Fruit fly (Drosophila melanogaster) whole organism, wandering third instar larva: ENCODE results near the gene RtcB.

Source experiments
- Abd-B ChIP-seq: fragments of >200 bp; optimal IDR thresholded peaks from 2 replicates; lab custom pipeline; 2017; ENCODE audit warnings: missing biosample characterization, missing genetic modification characterization
- CG32264 ChIP-seq: fragments of 200-800 bp; sonication (Bioruptor generic); optimal IDR thresholded peaks from 2 replicates; lab custom pipeline; 2016; ENCODE audit warnings: missing biosample characterization, missing genetic modification characterization
- Dfd ChIP-seq: fragments of >200 bp; optimal IDR thresholded peaks from 2 replicates; lab custom pipeline; 2017; ENCODE audit warnings: missing biosample characterization, missing genetic modification characterization
- Dif ChIP-seq: fragments of 200-275, 200-300 bp; sonication (Bioruptor generic); optimal IDR thresholded peaks from 2 replicates; lab custom pipeline; 2018; ENCODE audit warnings: missing biosample characterization, missing genetic modification characterization; ENCODE audit not compliant: partially characterized antibody
- GATAd ChIP-seq: sonication (Bioruptor generic); optimal IDR thresholded peaks from 2 replicates; lab custom pipeline; 2016; ENCODE audit warnings: missing biosample characterization, missing genetic modification characterization
- HLH106 ChIP-seq: fragments of 200-800 bp; optimal IDR thresholded peaks from 3 replicates; lab custom pipeline; 2019; ENCODE audit warnings: missing biosample characterization, mild to moderate bottlenecking, missing genetic modification characterization, moderate library complexity
- Hnf4 ChIP-seq: fragments of 200-800 bp; sonication (Bioruptor generic); optimal IDR thresholded peaks from 2 replicates; lab custom pipeline; 2016; ENCODE audit warnings: missing biosample characterization, mild to moderate bottlenecking, missing genetic modification characterization
- Hr78 ChIP-seq: fragments of >200 bp; optimal IDR thresholded peaks from 2 replicates; lab custom pipeline; 2017; ENCODE audit warnings: missing biosample characterization, missing genetic modification characterization
- Hr83 ChIP-seq: fragments of 200-300 bp; sonication (Bioruptor generic); optimal IDR thresholded peaks from 2 replicates; lab custom pipeline; 2016; ENCODE audit warnings: missing biosample characterization, mild to moderate bottlenecking, missing genetic modification characterization, moderate library complexity; ENCODE audit not compliant: poor library complexity, severe bottlenecking
- Jra ChIP-seq: sonication (Bioruptor generic); optimal IDR thresholded peaks from 2 replicates; lab custom pipeline; 2016; ENCODE audit warnings: missing biosample characterization, missing genetic modification characterization
- Mio ChIP-seq: sonication (Bioruptor generic); optimal IDR thresholded peaks from 2 replicates; lab custom pipeline; 2016; ENCODE audit warnings: missing biosample characterization, missing genetic modification characterization
- Myc ChIP-seq: fragments of >200 bp; optimal IDR thresholded peaks from 2 replicates; lab custom pipeline; 2017
- N ChIP-seq: fragments of >200 bp; optimal IDR thresholded peaks from 2 replicates; lab custom pipeline; 2018; ENCODE audit warnings: missing biosample characterization, missing external identifiers, missing genetic modification characterization
- OdsH ChIP-seq: fragments of 200-800 bp; sonication (Bioruptor generic); optimal IDR thresholded peaks from 2 replicates; lab custom pipeline; 2016; ENCODE audit warnings: missing biosample characterization, mild to moderate bottlenecking, missing genetic modification characterization
- Rel ChIP-seq, 2 experiments: fragments of 200-800 bp; sonication (Bioruptor generic) in 1 of 2; optimal IDR thresholded peaks; 2 replicates in 1 of 2; 3 replicates in 1 of 2; lab custom pipeline; 2016 to 2019; ENCODE audit warnings: mild to moderate bottlenecking in 2 of 2, missing biosample characterization in 2 of 2, missing genetic modification characterization in 2 of 2, moderate library complexity in 1 of 2
- Sp1 ChIP-seq: fragments of 200-800 bp; sonication (Bioruptor generic); optimal IDR thresholded peaks from 3 replicates; lab custom pipeline; 2019; ENCODE audit warnings: missing biosample characterization, mild to moderate bottlenecking, missing genetic modification characterization, moderate library complexity
- br ChIP-seq: fragments of 200-800 bp; sonication (Bioruptor generic); optimal IDR thresholded peaks from 2 replicates; lab custom pipeline; 2016; ENCODE audit warnings: missing biosample characterization, missing genetic modification characterization
- brk ChIP-seq: fragments of 200-800 bp; sonication (Bioruptor generic); optimal IDR thresholded peaks from 2 replicates; lab custom pipeline; 2016; ENCODE audit warnings: missing biosample characterization, mild to moderate bottlenecking, missing genetic modification characterization
- dl ChIP-seq, 2 experiments: fragments of 175-275, 200-275 bp in 1 of 2; fragments of 200-275 bp in 1 of 2; sonication (Bioruptor generic); optimal IDR thresholded peaks; lab custom pipeline; 2018; ENCODE audit warnings: mild to moderate bottlenecking in 2 of 2, missing biosample characterization in 2 of 2, missing genetic modification characterization in 2 of 2, moderate library complexity in 2 of 2; ENCODE audit not compliant: partially characterized antibody in 2 of 2, insufficient read depth in 1 of 2
- dmrt93B ChIP-seq: fragments of 200-800 bp; sonication (Bioruptor generic); optimal IDR thresholded peaks from 2 replicates; lab custom pipeline; 2018; ENCODE audit warnings: missing biosample characterization, mild to moderate bottlenecking, missing genetic modification characterization
- dsf ChIP-seq: sonication (Bioruptor generic); optimal IDR thresholded peaks from 2 replicates; lab custom pipeline; 2016; ENCODE audit warnings: missing biosample characterization, missing genetic modification characterization, borderline replicate concordance
- ey ChIP-seq: fragments of 200-800 bp; sonication (Bioruptor generic); optimal IDR thresholded peaks from 2 replicates; lab custom pipeline; 2016; ENCODE audit warnings: missing biosample characterization, missing genetic modification characterization
- foxo ChIP-seq, 2 experiments: fragments of 200-800 bp; sonication (Bioruptor generic); optimal IDR thresholded peaks; 2 replicates in 1 of 2; 3 replicates in 1 of 2; lab custom pipeline; 2016 to 2017; ENCODE audit warnings: missing biosample characterization in 2 of 2, missing genetic modification characterization in 2 of 2
- fru ChIP-seq: fragments of 200-800 bp; sonication (Bioruptor generic); optimal IDR thresholded peaks from 3 replicates; lab custom pipeline; 2016; ENCODE audit warnings: missing biosample characterization, mild to moderate bottlenecking, missing genetic modification characterization
- h ChIP-seq: fragments of 200-800 bp; sonication (Bioruptor generic); optimal IDR thresholded peaks from 3 replicates; lab custom pipeline; 2016; ENCODE audit warnings: missing biosample characterization, mild to moderate bottlenecking, missing genetic modification characterization
- lola ChIP-seq: fragments of >200 bp; optimal IDR thresholded peaks from 2 replicates; lab custom pipeline; 2017; ENCODE audit warnings: missing biosample characterization, missing genetic modification characterization
- psq ChIP-seq: fragments of 200-800 bp; sonication (Bioruptor generic); optimal IDR thresholded peaks from 3 replicates; lab custom pipeline; 2017; ENCODE audit warnings: missing biosample characterization, mild to moderate bottlenecking, missing genetic modification characterization, moderate library complexity
- rgr ChIP-seq: fragments of 200-800 bp; sonication (Bioruptor generic); optimal IDR thresholded peaks from 3 replicates; lab custom pipeline; 2016; ENCODE audit warnings: missing biosample characterization, mild to moderate bottlenecking, missing genetic modification characterization
- sage ChIP-seq: fragments of 200-800 bp; sonication (Bioruptor generic); optimal IDR thresholded peaks from 2 replicates; lab custom pipeline; 2016; ENCODE audit warnings: missing biosample characterization, mild to moderate bottlenecking, missing genetic modification characterization
- sv ChIP-seq: fragments of 200-800 bp; sonication (Bioruptor generic); optimal IDR thresholded peaks from 3 replicates; lab custom pipeline; 2016; ENCODE audit warnings: missing biosample characterization, missing genetic modification characterization
- usp ChIP-seq: fragments of >200 bp; optimal IDR thresholded peaks from 2 replicates; lab custom pipeline; 2017; ENCODE audit warnings: missing biosample characterization, missing genetic modification characterization
- woc ChIP-seq: sonication (Bioruptor generic); optimal IDR thresholded peaks from 2 replicates; lab custom pipeline; 2016; ENCODE audit warnings: missing biosample characterization, mild to moderate bottlenecking, missing genetic modification characterization

RtcB gene

dm6 chr2L:19440285-19440684, 9.8 kb downstream of the RtcB start:
- TF ChIP-seq rgr (no peak), usp (GFP tag; lab: Kevin White, UChicago) (no peak), Hr78 (GFP tag; lab: Kevin White, UChicago) (no peak), Dif (GFP tag; lab: Kevin White, UChicago) (no peak), psq (GFP tag; lab: Kevin White, UChicago) (no peak), CG32264 (GFP tag; lab: Kevin White, UChicago) (no peak), sage (GFP tag; lab: Kevin White, UChicago) (no peak), Mio (no peak), Hr83 (no peak), foxo (GFP tag; optimal IDR thresholded peaks at IDR 0.05; lab: Kevin White, UChicago) (no peak), sv (GFP tag; lab: Kevin White, UChicago) (no peak), brk (GFP tag; lab: Kevin White, UChicago) (no peak), N (GFP tag; lab: Kevin White, UChicago) (no peak), dsf (GFP tag; lab: Kevin White, UChicago) (no peak)
- TF ChIP-seq, all 38 proteins: peak for 0

dm6 chr2L:19440732-19441131, 10.3 kb downstream of the RtcB start:
- TF ChIP-seq fru (GFP tag; lab: Kevin White, UChicago) (peak; percentile 80), Hnf4 (GFP tag; lab: Kevin White, UChicago) (peak; percentile 13), h (GFP tag; lab: Kevin White, UChicago) (peak; percentile 0), woc (peak; percentile 31), psq (GFP tag; lab: Kevin White, UChicago) (peak; percentile 73), Jra (no peak), sv (GFP tag; lab: Kevin White, UChicago) (no peak), HLH106 (tag; lab: Kevin White, UChicago) (peak; percentile 31)

dm6 chr2L:19441339-19441738, 10.9 kb downstream of the RtcB start:
- TF ChIP-seq psq (GFP tag; lab: Kevin White, UChicago): no peak
- no peak for TF ChIP-seq CG32264 (GFP tag; lab: Kevin White, UChicago)
- TF ChIP-seq Sp1 (GFP tag; lab: Kevin White, UChicago): no peak
- TF ChIP-seq dl (GFP tag; optimal IDR thresholded peaks at IDR 0.05; lab: Kevin White, UChicago; ENCODE audit: insufficient read depth in 1 of 2, partially characterized antibody in 2 of 2): no peak
- no peak for TF ChIP-seq HLH106 (tag; lab: Kevin White, UChicago)
- no peak for TF ChIP-seq br (GFP tag; lab: Kevin White, UChicago)
- TF ChIP-seq brk (GFP tag; lab: Kevin White, UChicago): no peak
- no peak for TF ChIP-seq N (GFP tag; lab: Kevin White, UChicago)
- TF ChIP-seq ey: no peak
- no peak for TF ChIP-seq Dfd (GFP tag; lab: Kevin White, UChicago)
- TF ChIP-seq usp (GFP tag; lab: Kevin White, UChicago): no peak
- TF ChIP-seq GATAd (GFP tag; lab: Kevin White, UChicago): no peak
- no peak for TF ChIP-seq Dif (GFP tag; lab: Kevin White, UChicago)
- TF ChIP-seq Myc (lab: Kevin White, UChicago): no peak
- no peak for TF ChIP-seq Mio
- TF ChIP-seq Rel (GFP tag; optimal IDR thresholded peaks at IDR 0.05; lab: Kevin White, UChicago): no peak
- TF ChIP-seq Rel (tag; optimal IDR thresholded peaks at IDR 0.05; lab: Kevin White, UChicago): no peak
- TF ChIP-seq Abd-B: no peak

- TF ChIP-seq CG32264 (GFP tag; lab: Kevin White, UChicago) (no peak), dl (GFP tag; optimal IDR thresholded peaks at IDR 0.05; lab: Kevin White, UChicago; ENCODE audit: insufficient read depth in 1 of 2, partially characterized antibody in 2 of 2) (no peak), Myc (lab: Kevin White, UChicago) (no peak), h (GFP tag; lab: Kevin White, UChicago) (no peak), dsf (GFP tag; lab: Kevin White, UChicago) (no peak), OdsH (GFP tag; lab: Kevin White, UChicago) (no peak), Hr83 (no peak), brk (GFP tag; lab: Kevin White, UChicago) (no peak)
Measured at dm6 chr2L:19441791-19442190, 11.3 kb downstream of the RtcB start, which contains the start of gene RanGAP. Gene RanGAP (plus strand): TSS chr2L:19441959.

dm6 chr2L:19442627-19443026, 12.2 kb downstream of the RtcB start, which contains the start of gene CG10237:
Gene CG10237 (minus strand): TSS chr2L:19442727.
- TF ChIP-seq N (GFP tag; lab: Kevin White, UChicago): no peak
- no peak for TF ChIP-seq foxo (GFP tag; optimal IDR thresholded peaks at IDR 0.05; lab: Kevin White, UChicago)
- TF ChIP-seq CG32264 (GFP tag; lab: Kevin White, UChicago): no peak
- no peak for TF ChIP-seq dmrt93B (GFP tag; lab: Kevin White, UChicago)
- no peak for TF ChIP-seq fru (GFP tag; lab: Kevin White, UChicago)
- no peak for TF ChIP-seq Hr83
- TF ChIP-seq HLH106 (tag; lab: Kevin White, UChicago): no peak
- no peak for TF ChIP-seq brk (GFP tag; lab: Kevin White, UChicago)
- no peak for TF ChIP-seq dsf (GFP tag; lab: Kevin White, UChicago)
- no peak for TF ChIP-seq rgr
- no peak for TF ChIP-seq Hr78 (GFP tag; lab: Kevin White, UChicago)
- no peak for TF ChIP-seq ey
- TF ChIP-seq lola (GFP tag; lab: Kevin White, UChicago): no peak
- TF ChIP-seq br (GFP tag; lab: Kevin White, UChicago): no peak
- TF ChIP-seq Hnf4 (GFP tag; lab: Kevin White, UChicago): no peak
